Worm (Caenorhabditis elegans) whole organism, L3 larva: ENCODE data around the gene str-175.

ENCODE experiments used
- ceh-82 ChIP-seq: fragments of 150-350 bp; optimal IDR thresholded peaks from 2 replicates; lab custom pipeline; 2014; ENCODE audit warnings: missing biosample characterization, missing genetic modification characterization
- fos-1 ChIP-seq: fragments of 150-350 bp; optimal IDR thresholded peaks from 2 replicates; lab custom pipeline; 2014; ENCODE audit warnings: missing biosample characterization, missing genetic modification characterization
- jun-1 ChIP-seq: fragments of 150-350 bp; optimal IDR thresholded peaks from 2 replicates; lab custom pipeline; 2014; ENCODE audit warnings: missing biosample characterization, missing genetic modification reagents, missing genetic modification characterization
- lin-15B ChIP-seq: fragments of 150-350 bp; optimal IDR thresholded peaks from 2 replicates; lab custom pipeline; 2014; ENCODE audit warnings: missing biosample characterization, missing genetic modification characterization
- lsy-12 ChIP-seq: sonication (generic microtip); optimal IDR thresholded peaks from 2 replicates; lab custom pipeline; 2016; ENCODE audit warnings: mild to moderate bottlenecking, missing genetic modification characterization, missing compliant biosample characterization
- nfya-1 ChIP-seq: sonication (generic microtip); optimal IDR thresholded peaks from 2 replicates; lab custom pipeline; 2017; ENCODE audit warnings: missing genetic modification characterization, mild to moderate bottlenecking, missing compliant biosample characterization, antibody characterized with exemption, moderate library complexity; ENCODE audit not compliant: insufficient read depth
- nhr-25 ChIP-seq: sonication (generic microtip); optimal IDR thresholded peaks from 2 replicates; lab custom pipeline; 2017; ENCODE audit warnings: missing biosample characterization, missing genetic modification characterization
- pha-4 ChIP-seq: fragments of 150-350 bp; optimal IDR thresholded peaks from 2 replicates; lab custom pipeline; 2014; ENCODE audit warnings: missing biosample characterization, missing genetic modification reagents, missing genetic modification characterization
- unc-62 ChIP-seq: fragments of 150-350 bp; sonication (generic microtip); optimal IDR thresholded peaks from 4 replicates; lab custom pipeline; 2014; ENCODE audit warnings: missing biosample characterization, missing genetic modification reagents, missing genetic modification characterization

DNA sequence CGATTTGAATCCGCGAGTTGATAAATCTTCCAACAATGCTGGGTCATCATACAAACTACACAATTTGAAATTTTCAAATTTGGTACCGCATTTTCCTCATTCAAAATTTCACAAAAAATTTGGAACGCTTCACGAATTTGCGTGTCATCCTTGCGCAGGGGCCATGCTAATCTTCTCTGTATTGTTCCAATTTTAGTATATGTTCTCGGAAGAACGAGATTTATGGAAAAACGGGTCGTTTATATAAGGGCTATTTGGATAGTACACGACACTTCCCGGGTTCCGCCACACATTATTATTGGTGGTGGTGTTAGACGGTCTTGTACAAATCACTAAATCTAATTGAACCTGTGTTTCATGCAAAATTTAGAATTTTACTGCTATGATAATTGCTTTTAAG lies 15.0 kb upstream of the str-175 start:
- TF ChIP-seq fos-1 (tag; lab: Kevin White, UChicago): no peak
- TF ChIP-seq unc-62 (GFP tag; lab: Kevin White, UChicago): no peak
- TF ChIP-seq nfya-1 (tag; lab: Kevin White, UChicago): no peak
- no peak for TF ChIP-seq lsy-12 (tag; lab: Kevin White, UChicago)
- TF ChIP-seq nhr-25 (tag; lab: Kevin White, UChicago): no peak
- no peak for TF ChIP-seq jun-1 (tag; lab: Kevin White, UChicago)
- TF ChIP-seq lin-15B (tag; lab: Kevin White, UChicago): no peak
- no peak for TF ChIP-seq ceh-82 (tag; lab: Kevin White, UChicago)
- TF ChIP-seq pha-4 (tag; lab: Kevin White, UChicago): no peak
